Worm (Caenorhabditis elegans) whole organism, L1 larva: ENCODE results near the gene srx-112.
A peak's percentile ranks its signal among the peaks of the same experiment; 100 is the strongest.

Experiments
- C16A3.4 ChIP-seq: fragments of 150-350 bp; optimal IDR thresholded peaks from 2 replicates; lab custom pipeline; 2014; ENCODE audit warnings: missing biosample characterization, missing genetic modification characterization
- C34B4.2 ChIP-seq: sonication (generic microtip); optimal IDR thresholded peaks from 2 replicates; lab custom pipeline; 2017; ENCODE audit warnings: mild to moderate bottlenecking, missing genetic modification characterization, missing compliant biosample characterization
- aha-1 ChIP-seq: fragments of 150-350 bp; optimal IDR thresholded peaks from 2 replicates; lab custom pipeline; 2014; ENCODE audit warnings: missing biosample characterization, missing genetic modification characterization
- alr-1 ChIP-seq: fragments of 200-800 bp; sonication (Bioruptor generic); optimal IDR thresholded peaks from 2 replicates; lab custom pipeline; 2018; ENCODE audit warnings: borderline replicate concordance, mild to moderate bottlenecking, missing genetic modification characterization, missing compliant biosample characterization
- ama-1 ChIP-seq: fragments of 150-350 bp; optimal IDR thresholded peaks from 2 replicates; lab custom pipeline; 2014
- ceh-8 ChIP-seq: fragments of 200-800 bp; sonication (Bioruptor generic); optimal IDR thresholded peaks from 2 replicates; lab custom pipeline; 2018; ENCODE audit warnings: mild to moderate bottlenecking, missing genetic modification characterization, moderate library complexity, missing compliant biosample characterization
- ceh-82 ChIP-seq, 3 experiments: fragments of 150-350 bp in 1 of 3; sonication (generic microtip) in 2 of 3; optimal IDR thresholded peaks; 2 replicates each; lab custom pipeline; 2014 to 2017; ENCODE audit warnings: missing biosample characterization in 3 of 3, missing genetic modification characterization in 3 of 3
- ces-1 ChIP-seq: fragments of 150-350 bp; optimal IDR thresholded peaks from 2 replicates; lab custom pipeline; 2014; ENCODE audit warnings: missing biosample characterization, missing genetic modification reagents, missing genetic modification characterization
- dpl-1 ChIP-seq, 3 experiments: fragments of 150-350 bp in 2 of 3; sonication (generic microtip) in 1 of 3; optimal IDR thresholded peaks; 2 replicates each; lab custom pipeline; 2014 to 2017; ENCODE audit warnings: missing biosample characterization in 3 of 3, missing genetic modification characterization in 3 of 3, missing genetic modification reagents in 3 of 3
- dsc-1 ChIP-seq: sonication (generic microtip); optimal IDR thresholded peaks from 2 replicates; lab custom pipeline; 2016; ENCODE audit warnings: mild to moderate bottlenecking, missing genetic modification characterization, missing compliant biosample characterization
- efl-1 ChIP-seq, 4 experiments: fragments of 150-350 bp; optimal IDR thresholded peaks in 3 of 4; peaks in 1 of 4; 1 replicate in 1 of 4; 2 replicates in 3 of 4; lab custom pipeline; 2014; ENCODE audit warnings: missing biosample characterization in 2 of 4, missing genetic modification characterization in 2 of 4, missing genetic modification reagents in 2 of 4
- elt-2 ChIP-seq: sonication (generic microtip); optimal IDR thresholded peaks from 2 replicates; lab custom pipeline; 2016; ENCODE audit warnings: missing genetic modification characterization, mild to moderate bottlenecking, inconsistent platforms, missing compliant biosample characterization, missing genetic modification reagents
- fkh-10 ChIP-seq: sonication (generic microtip); optimal IDR thresholded peaks from 2 replicates; lab custom pipeline; 2017; ENCODE audit warnings: missing biosample characterization, missing genetic modification reagents, missing genetic modification characterization
- fkh-8 ChIP-seq: sonication (generic microtip); optimal IDR thresholded peaks from 2 replicates; lab custom pipeline; 2016; ENCODE audit warnings: mild to moderate bottlenecking, missing genetic modification characterization, missing compliant biosample characterization
- fos-1 ChIP-seq: fragments of 150-350 bp; optimal IDR thresholded peaks from 2 replicates; lab custom pipeline; 2014; ENCODE audit warnings: missing biosample characterization, missing genetic modification characterization
- hlh-4 ChIP-seq: sonication (generic microtip); optimal IDR thresholded peaks from 2 replicates; lab custom pipeline; 2016; ENCODE audit warnings: mild to moderate bottlenecking, missing genetic modification characterization, missing compliant biosample characterization
- isw-1 ChIP-seq: fragments of 200-800 bp; sonication (Bioruptor generic); IDR thresholded peaks from 2 replicates; pipeline ENCODE4 v1.3.6; 2022; ENCODE audit warnings: missing genetic modification characterization, missing compliant biosample characterization
- lin-13 ChIP-seq: fragments of 150-350 bp; optimal IDR thresholded peaks from 2 replicates; lab custom pipeline; 2014; ENCODE audit warnings: missing biosample characterization, missing genetic modification reagents, missing genetic modification characterization
- lin-14 ChIP-seq: fragments of 200-800 bp; sonication (Bioruptor generic); optimal IDR thresholded peaks from 2 replicates; lab custom pipeline; 2018; ENCODE audit warnings: mild to moderate bottlenecking, missing genetic modification characterization, moderate library complexity, missing compliant biosample characterization
- lin-35 ChIP-seq, 2 experiments: fragments of 150-350 bp; optimal IDR thresholded peaks; 2 replicates each; lab custom pipeline; 2014; ENCODE audit warnings: missing biosample characterization in 2 of 2, missing genetic modification characterization in 2 of 2, missing genetic modification reagents in 2 of 2
- lir-3 ChIP-seq: sonication (generic microtip); optimal IDR thresholded peaks from 2 replicates; lab custom pipeline; 2016; ENCODE audit warnings: mild to moderate bottlenecking, missing genetic modification characterization, moderate library complexity, missing compliant biosample characterization; ENCODE audit not compliant: poor library complexity
- mab-9 ChIP-seq: fragments of 200-800 bp; sonication (Bioruptor generic); IDR thresholded peaks from 2 replicates; pipeline ENCODE4 v1.3.6; 2022; ENCODE audit warnings: missing genetic modification reagents, missing genetic modification characterization, missing compliant biosample characterization
- nhr-19 ChIP-seq: fragments of 200-800 bp; sonication (Bioruptor generic); conservative IDR thresholded peaks from 2 replicates; pipeline ENCODE4 v1.3.6; 2022; ENCODE audit warnings: missing genetic modification characterization, missing compliant biosample characterization
- nhr-20 ChIP-seq: sonication (generic microtip); optimal IDR thresholded peaks from 2 replicates; lab custom pipeline; 2016; ENCODE audit warnings: mild to moderate bottlenecking, missing genetic modification characterization, missing compliant biosample characterization
- nhr-237 ChIP-seq: fragments of 150-350 bp; optimal IDR thresholded peaks from 2 replicates; lab custom pipeline; 2014; ENCODE audit warnings: missing biosample characterization, missing genetic modification characterization
- nhr-47 ChIP-seq: sonication (generic microtip); optimal IDR thresholded peaks from 2 replicates; lab custom pipeline; 2016; ENCODE audit warnings: mild to moderate bottlenecking, missing genetic modification characterization, moderate library complexity, missing compliant biosample characterization
- nhr-71 ChIP-seq: sonication (generic microtip); optimal IDR thresholded peaks from 2 replicates; lab custom pipeline; 2016; ENCODE audit warnings: mild to moderate bottlenecking, missing genetic modification characterization, moderate library complexity, missing compliant biosample characterization
- nhr-84 ChIP-seq: sonication (generic microtip); optimal IDR thresholded peaks from 2 replicates; lab custom pipeline; 2017; ENCODE audit warnings: missing biosample characterization, missing genetic modification characterization
- nhr-85 ChIP-seq: sonication (generic microtip); peaks from one replicate; lab custom pipeline; 2016; ENCODE audit warnings: missing genetic modification characterization, inconsistent platforms, missing compliant biosample characterization
- nhr-90 ChIP-seq: sonication (generic microtip); optimal IDR thresholded peaks from 2 replicates; lab custom pipeline; 2016; ENCODE audit warnings: mild to moderate bottlenecking, missing genetic modification characterization, missing compliant biosample characterization; ENCODE audit not compliant: poor library complexity
- pax-3 ChIP-seq: fragments of 200-800 bp; sonication (Bioruptor generic); optimal IDR thresholded peaks from 2 replicates; lab custom pipeline; 2018; ENCODE audit warnings: mild to moderate bottlenecking, missing genetic modification characterization, moderate library complexity, missing compliant biosample characterization
- rnt-1 ChIP-seq: sonication (generic microtip); optimal IDR thresholded peaks from 2 replicates; lab custom pipeline; 2016; ENCODE audit warnings: mild to moderate bottlenecking, missing genetic modification characterization, moderate library complexity, missing compliant biosample characterization
- snpc-4 ChIP-seq: fragments of 150-350 bp; optimal IDR thresholded peaks from 2 replicates; lab custom pipeline; 2014; ENCODE audit warnings: missing biosample characterization, missing genetic modification characterization
- tlp-1 ChIP-seq: fragments of 150-350 bp; optimal IDR thresholded peaks from 2 replicates; lab custom pipeline; 2014; ENCODE audit warnings: missing biosample characterization, missing genetic modification characterization
- unc-130 ChIP-seq: fragments of 150-350 bp; optimal IDR thresholded peaks from 2 replicates; lab custom pipeline; 2017; ENCODE audit warnings: missing biosample characterization, missing genetic modification characterization, inconsistent platforms
- unc-30 ChIP-seq: sonication (generic microtip); optimal IDR thresholded peaks from 2 replicates; lab custom pipeline; 2017; ENCODE audit warnings: missing biosample characterization, missing genetic modification characterization
- unc-62 ChIP-seq: fragments of 150-350 bp; optimal IDR thresholded peaks from 2 replicates; lab custom pipeline; 2014; ENCODE audit warnings: missing biosample characterization, missing genetic modification reagents, missing genetic modification characterization
- unc-86 ChIP-seq: sonication (generic microtip); optimal IDR thresholded peaks from 2 replicates; lab custom pipeline; 2016; ENCODE audit warnings: missing genetic modification characterization, missing compliant biosample characterization
- unc-98 ChIP-seq: fragments of 200-800 bp; sonication (Bioruptor generic); IDR thresholded peaks from 2 replicates; pipeline ENCODE4 v1.3.6; 2022; ENCODE audit warnings: missing genetic modification characterization, missing compliant biosample characterization
- zag-1 ChIP-seq: fragments of 150-350 bp; optimal IDR thresholded peaks from 2 replicates; lab custom pipeline; 2014; ENCODE audit warnings: missing biosample characterization, missing genetic modification characterization
- ztf-4 ChIP-seq: fragments of 150-350 bp; optimal IDR thresholded peaks from 2 replicates; lab custom pipeline; 2014; ENCODE audit warnings: missing biosample characterization, missing genetic modification characterization

The srx-112 gene

DNA sequence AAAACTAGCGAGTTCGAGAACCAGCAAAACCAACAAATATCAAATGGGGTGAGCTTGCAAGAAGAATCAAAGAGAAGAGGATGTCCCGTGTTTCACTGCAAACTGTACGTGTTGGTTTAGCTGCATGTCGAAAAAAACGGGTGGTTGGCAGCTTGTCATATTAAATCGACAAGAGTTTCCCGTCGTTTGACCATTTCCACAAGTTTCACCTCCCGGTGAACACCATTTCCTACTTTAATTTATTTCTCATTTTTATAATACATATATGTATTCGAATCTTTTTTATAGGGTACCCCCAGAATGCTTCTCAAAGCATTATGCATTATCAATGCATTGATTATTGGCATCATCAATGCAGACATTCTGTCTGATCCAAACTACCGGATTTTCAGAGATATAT is 30.9 kb upstream of the srx-112 start, which contains the start of gene Y8A9A.2:
TSS of gene Y8A9A.2 (plus strand) at position 301 of the 400 bp plus-strand sequence.
- no peak for TF ChIP-seq efl-1 (optimal IDR thresholded peaks at IDR 0.05; lab: Kevin White, UChicago)
- peak in 1 of 2 experiments; percentile 25 for TF ChIP-seq efl-1 (GFP tag; optimal IDR thresholded peaks at IDR 0.05 in 1 of 2; lab: Kevin White, UChicago)
- TF ChIP-seq C34B4.2, result no peak
- TF ChIP-seq ces-1, result no peak

DNA sequence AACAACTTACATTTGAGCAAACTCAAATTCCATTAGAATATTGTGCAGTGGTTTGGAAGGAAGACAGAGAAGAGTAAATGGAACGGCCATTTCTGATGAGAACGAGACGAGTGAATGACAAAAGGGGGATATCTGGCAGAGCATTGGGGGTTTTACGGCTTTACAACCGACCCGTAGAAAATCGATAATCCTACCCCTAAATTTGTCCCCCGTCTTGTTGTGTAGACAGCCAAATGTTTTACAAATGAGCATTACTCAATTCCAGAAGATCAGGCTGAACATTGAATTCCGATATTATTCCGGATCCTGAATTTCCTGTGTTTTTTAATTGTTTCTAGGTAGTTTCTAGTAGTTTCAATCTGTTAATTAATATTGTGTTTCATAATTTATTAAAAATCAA is 28.9 kb upstream of the srx-112 start, which contains the start of gene fbxb-99:
TSS of gene fbxb-99 (minus strand) at position 101 of the 400 bp plus-strand sequence.
- TF ChIP-seq dpl-1 (GFP tag; optimal IDR thresholded peaks at IDR 0.05; lab: Kevin White, UChicago) (no peak), lin-13 (GFP tag; lab: Kevin White, UChicago) (no peak), alr-1 (tag; lab: Kevin White, UChicago) (no peak), fkh-10 (no peak), nhr-71 (tag; lab: Kevin White, UChicago) (no peak), mab-9 (GFP tag; lab: Robert Waterston, UW) (no peak), unc-30 (tag; lab: Kevin White, UChicago) (no peak), lin-35 (GFP tag; optimal IDR thresholded peaks at IDR 0.05; lab: Kevin White, UChicago) (no peak), fos-1 (tag; lab: Kevin White, UChicago) (no peak), unc-98 (GFP tag; lab: Robert Waterston, UW) (no peak)

DNA sequence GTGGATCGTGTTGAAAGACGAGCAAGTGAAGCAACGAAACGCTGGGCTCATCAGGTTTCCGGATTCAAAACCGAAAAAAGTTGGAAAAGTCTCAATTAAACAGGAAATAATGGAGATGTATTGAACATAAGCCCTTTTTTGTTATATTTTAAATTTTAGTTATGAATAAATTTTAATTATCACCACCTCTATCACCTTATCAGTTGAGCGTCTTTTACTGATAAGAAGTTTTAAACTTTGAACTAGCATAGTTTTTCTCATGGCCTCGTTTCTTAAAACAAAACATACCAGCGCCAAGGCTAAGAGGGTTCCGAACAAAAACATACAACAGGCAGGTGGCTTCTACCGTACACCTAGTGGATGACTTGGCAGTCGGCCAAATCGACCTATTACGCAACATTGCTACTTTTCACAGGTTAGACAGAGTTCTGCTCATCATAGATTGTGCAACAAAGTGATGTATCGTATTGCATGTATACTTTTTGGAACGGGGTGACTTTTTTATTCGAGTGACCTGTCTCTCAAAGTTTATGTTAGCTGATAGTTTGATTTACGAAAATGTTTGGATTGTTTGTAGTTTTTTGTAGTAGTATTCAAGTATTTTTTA is 24.1 kb upstream of the srx-112 start:
- TF ChIP-seq dsc-1 (tag; lab: Kevin White, UChicago) (no peak), efl-1 (optimal IDR thresholded peaks at IDR 0.05; lab: Kevin White, UChicago) (no peak), efl-1 (GFP tag; optimal IDR thresholded peaks at IDR 0.05 in 1 of 2; lab: Kevin White, UChicago) (peak in 1 of 2 experiments; percentile 78), elt-2 (tag; lab: Kevin White, UChicago) (peak; percentile 77)

DNA sequence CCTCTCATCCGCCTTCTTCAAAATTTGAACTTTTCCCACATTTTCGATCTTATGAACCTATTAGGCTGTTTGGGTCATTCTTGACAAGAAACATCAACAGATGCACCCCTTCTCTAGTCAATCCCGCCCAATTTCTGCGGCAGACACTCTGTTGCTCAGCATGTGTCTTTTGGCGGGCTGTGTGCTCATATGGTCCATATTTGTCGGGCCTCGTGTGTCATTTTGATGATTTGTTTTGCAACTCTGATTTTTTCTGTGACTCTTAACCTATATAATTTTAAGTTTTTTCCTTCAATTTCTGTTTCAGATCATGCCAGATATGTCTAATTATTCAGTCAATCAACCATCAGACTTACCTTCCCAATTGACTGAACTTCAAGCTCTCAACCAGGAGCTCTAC is 22.8 kb upstream of the srx-112 start, which contains the start of gene T24E12.13:
TSS of gene T24E12.13 (plus strand) at position 301 of the 400 bp plus-strand sequence.
- TF ChIP-seq ceh-8 (GFP tag; lab: Kevin White, UChicago) (no peak), lir-3 (tag; lab: Kevin White, UChicago) (no peak), aha-1 (tag; lab: Kevin White, UChicago) (no peak), mab-9 (GFP tag; lab: Robert Waterston, UW) (no peak), lin-13 (GFP tag; lab: Kevin White, UChicago) (no peak), unc-86 (tag; lab: Kevin White, UChicago) (no peak), nhr-85 (tag; lab: Kevin White, UChicago) (no peak), nhr-84 (tag; lab: Kevin White, UChicago) (no peak), rnt-1 (tag; lab: Kevin White, UChicago) (no peak), dsc-1 (tag; lab: Kevin White, UChicago) (no peak), unc-62 (GFP tag; lab: Kevin White, UChicago) (no peak), C16A3.4 (tag; lab: Kevin White, UChicago) (no peak), nhr-237 (tag; lab: Kevin White, UChicago) (no peak), hlh-4 (tag; lab: Kevin White, UChicago) (no peak), unc-30 (tag; lab: Kevin White, UChicago) (no peak)

DNA sequence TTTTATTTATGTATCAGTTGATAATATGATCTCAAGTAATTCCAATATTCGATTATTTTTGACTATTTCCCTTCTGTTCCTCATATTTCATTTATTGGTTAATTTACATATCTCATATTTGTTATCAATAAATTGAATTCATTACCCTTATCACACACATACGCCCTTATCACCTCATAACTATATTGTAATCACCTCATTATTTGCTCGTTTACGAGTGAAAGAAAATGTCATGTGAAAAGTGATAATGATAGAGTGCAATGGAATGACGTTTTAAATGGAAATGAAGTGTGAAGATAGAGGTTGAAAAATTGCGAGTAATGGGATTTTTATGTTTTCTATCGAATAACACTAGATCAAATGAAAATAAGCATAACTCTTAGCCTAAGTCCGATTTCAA is 22.2 kb upstream of the srx-112 start:
- TF ChIP-seq nhr-90 (tag; lab: Kevin White, UChicago), result peak; percentile 47
- TF ChIP-seq ztf-4, result no peak
- no peak for TF ChIP-seq C34B4.2
- TF ChIP-seq ceh-82 (tag; optimal IDR thresholded peaks at IDR 0.05; lab: Kevin White, UChicago), result no peak
- no peak for TF ChIP-seq isw-1 (GFP tag; lab: Robert Waterston, UW)
- TF ChIP-seq zag-1, result no peak
- no peak for TF ChIP-seq aha-1 (tag; lab: Kevin White, UChicago)
- peak; percentile 91 for TF ChIP-seq tlp-1 (tag; lab: Kevin White, UChicago)
- TF ChIP-seq ama-1 (lab: Kevin White, UChicago), result no peak
- no peak for TF ChIP-seq unc-130 (tag; lab: Kevin White, UChicago)
- 0 out of 2 replicates have a peak, but pooled peaks have one; percentile 6 for TF ChIP-seq nhr-19 (GFP tag; lab: Robert Waterston, UW)
- TF ChIP-seq lin-14 (GFP tag; lab: Kevin White, UChicago), result no peak
- TF ChIP-seq lin-35 (GFP tag; optimal IDR thresholded peaks at IDR 0.05; lab: Kevin White, UChicago), result peak in 1 of 2 experiments; percentile 70
- peak; percentile 51 for TF ChIP-seq nhr-20 (tag; lab: Kevin White, UChicago)
- peak; percentile 4 for TF ChIP-seq fos-1 (tag; lab: Kevin White, UChicago)
- TF ChIP-seq nhr-47, result no peak
- no peak for TF ChIP-seq snpc-4 (tag; lab: Kevin White, UChicago)
- TF ChIP-seq efl-1 (optimal IDR thresholded peaks at IDR 0.05; lab: Kevin White, UChicago), result no peak
- peak in 1 of 2 experiments; percentile 84 for TF ChIP-seq efl-1 (GFP tag; optimal IDR thresholded peaks at IDR 0.05 in 1 of 2; lab: Kevin White, UChicago)
- TF ChIP-seq fkh-8, result peak; percentile 9
- TF ChIP-seq pax-3 (tag; lab: Kevin White, UChicago), result peak; percentile 79
